Worm (Caenorhabditis elegans): ENCODE results near the gene nas-21.

DNA sequence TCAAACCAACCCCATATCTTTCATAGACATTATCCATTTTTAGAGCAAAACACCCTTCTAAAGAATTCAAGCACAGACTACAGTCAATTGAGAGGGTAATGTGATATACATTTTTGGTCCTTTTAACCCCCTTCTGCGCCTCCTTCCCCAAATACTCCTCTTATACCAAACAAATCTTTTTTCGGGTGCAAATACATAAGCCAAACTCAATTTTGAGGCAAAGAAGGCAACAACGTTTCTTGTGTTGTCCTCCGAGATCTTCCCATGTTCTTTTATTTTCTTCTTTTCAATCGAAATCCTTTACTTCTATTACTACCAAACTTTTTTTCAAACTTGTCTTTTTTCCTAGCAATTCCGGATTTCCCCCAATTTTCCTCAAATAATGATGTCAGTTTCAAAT is 17.4 kb upstream of the nas-21 start:
- TF ChIP-seq rnt-1 (tag; optimal IDR thresholded peaks at IDR 0.05) (no peak), odd-2 (tag; optimal IDR thresholded peaks at IDR 0.05) (no peak), ceh-6 (GFP tag; optimal IDR thresholded peaks at IDR 0.05) (no peak), hlh-30 (tag; optimal IDR thresholded peaks at IDR 0.05; ENCODE audit: insufficient read depth) (no peak), lim-6 (tag; optimal IDR thresholded peaks at IDR 0.05) (no peak), lin-11 (tag; optimal IDR thresholded peaks at IDR 0.05) (no peak), ahr-1 (tag; optimal IDR thresholded peaks at IDR 0.05) (no peak)
